Worm (Caenorhabditis elegans): ENCODE measurements around the gene C44C10.5.

- no peak for TF ChIP-seq nhr-76 (tag; optimal IDR thresholded peaks at IDR 0.05)
- no peak for TF ChIP-seq ceh-82 (tag; optimal IDR thresholded peaks at IDR 0.05)
- no peak for TF ChIP-seq unc-39 (tag; optimal IDR thresholded peaks at IDR 0.05)
- TF ChIP-seq ama-1 (optimal IDR thresholded peaks at IDR 0.05): no peak
- TF ChIP-seq tbx-2 (tag; optimal IDR thresholded peaks at IDR 0.05): no peak
- TF ChIP-seq hmg-11 (tag; optimal IDR thresholded peaks at IDR 0.05): no peak
- TF ChIP-seq egl-27 (tag; optimal IDR thresholded peaks at IDR 0.05): no peak
- TF ChIP-seq fos-1 (tag; optimal IDR thresholded peaks at IDR 0.05): no peak
- no peak for TF ChIP-seq skn-1 (tag; optimal IDR thresholded peaks at IDR 0.05)
- TF ChIP-seq nhr-237 (tag; optimal IDR thresholded peaks at IDR 0.05): no peak
- TF ChIP-seq snpc-4 (tag; optimal IDR thresholded peaks at IDR 0.05): no peak
- TF ChIP-seq ztf-4 (tag; optimal IDR thresholded peaks at IDR 0.05): no peak
- TF ChIP-seq ztf-11 (tag; optimal IDR thresholded peaks at IDR 0.05): no peak
- TF ChIP-seq nhr-11 (tag; optimal IDR thresholded peaks at IDR 0.05): no peak
Observed at ce11 chrX:11712230-11712853, 22.0 kb downstream of the C44C10.5 start, which contains the start of gene col-180.

All from whole organism, L3 larva.